Fruit fly (Drosophila melanogaster) whole organism, wandering third instar larva: ENCODE measurements around the gene CG17919.

Experiments used
- Abd-B ChIP-seq: fragments of >200 bp; optimal IDR thresholded peaks from 2 replicates; lab custom pipeline; 2017; ENCODE audit warnings: missing biosample characterization, missing genetic modification characterization
- CG32264 ChIP-seq: fragments of 200-800 bp; sonication (Bioruptor generic); optimal IDR thresholded peaks from 2 replicates; lab custom pipeline; 2016; ENCODE audit warnings: missing biosample characterization, missing genetic modification characterization
- CG9705 ChIP-seq: fragments of 200-800 bp; sonication (Bioruptor generic); optimal IDR thresholded peaks from 2 replicates; lab custom pipeline; 2018; ENCODE audit warnings: missing biosample characterization, mild to moderate bottlenecking, missing genetic modification characterization
- CrebA ChIP-seq: fragments of 200-800 bp; sonication (Bioruptor generic); optimal IDR thresholded peaks from 2 replicates; lab custom pipeline; 2016; ENCODE audit warnings: missing biosample characterization, mild to moderate bottlenecking, missing genetic modification characterization, borderline replicate concordance
- Dfd ChIP-seq: fragments of >200 bp; optimal IDR thresholded peaks from 2 replicates; lab custom pipeline; 2017; ENCODE audit warnings: missing biosample characterization, missing genetic modification characterization
- GATAd ChIP-seq: sonication (Bioruptor generic); optimal IDR thresholded peaks from 2 replicates; lab custom pipeline; 2016; ENCODE audit warnings: missing biosample characterization, missing genetic modification characterization
- HLH106 ChIP-seq: fragments of 200-800 bp; optimal IDR thresholded peaks from 3 replicates; lab custom pipeline; 2019; ENCODE audit warnings: missing biosample characterization, mild to moderate bottlenecking, missing genetic modification characterization, moderate library complexity
- Hnf4 ChIP-seq: fragments of 200-800 bp; sonication (Bioruptor generic); optimal IDR thresholded peaks from 2 replicates; lab custom pipeline; 2016; ENCODE audit warnings: missing biosample characterization, mild to moderate bottlenecking, missing genetic modification characterization
- Hr78 ChIP-seq: fragments of >200 bp; optimal IDR thresholded peaks from 2 replicates; lab custom pipeline; 2017; ENCODE audit warnings: missing biosample characterization, missing genetic modification characterization
- Hr83 ChIP-seq: fragments of 200-300 bp; sonication (Bioruptor generic); optimal IDR thresholded peaks from 2 replicates; lab custom pipeline; 2016; ENCODE audit warnings: missing biosample characterization, mild to moderate bottlenecking, missing genetic modification characterization, moderate library complexity; ENCODE audit not compliant: poor library complexity, severe bottlenecking
- Jra ChIP-seq: sonication (Bioruptor generic); optimal IDR thresholded peaks from 2 replicates; lab custom pipeline; 2016; ENCODE audit warnings: missing biosample characterization, missing genetic modification characterization
- Mio ChIP-seq: sonication (Bioruptor generic); optimal IDR thresholded peaks from 2 replicates; lab custom pipeline; 2016; ENCODE audit warnings: missing biosample characterization, missing genetic modification characterization
- Myc ChIP-seq: fragments of >200 bp; optimal IDR thresholded peaks from 2 replicates; lab custom pipeline; 2017
- N ChIP-seq: fragments of >200 bp; optimal IDR thresholded peaks from 2 replicates; lab custom pipeline; 2018; ENCODE audit warnings: missing biosample characterization, missing external identifiers, missing genetic modification characterization
- OdsH ChIP-seq: fragments of 200-800 bp; sonication (Bioruptor generic); optimal IDR thresholded peaks from 2 replicates; lab custom pipeline; 2016; ENCODE audit warnings: missing biosample characterization, mild to moderate bottlenecking, missing genetic modification characterization
- Rel ChIP-seq, 2 experiments: fragments of 200-800 bp; sonication (Bioruptor generic) in 1 of 2; optimal IDR thresholded peaks; 2 replicates in 1 of 2; 3 replicates in 1 of 2; lab custom pipeline; 2016 to 2019; ENCODE audit warnings: mild to moderate bottlenecking in 2 of 2, missing biosample characterization in 2 of 2, missing genetic modification characterization in 2 of 2, moderate library complexity in 1 of 2
- Vsx2 ChIP-seq: fragments of 200-300, 225-300 bp; sonication (Bioruptor generic); optimal IDR thresholded peaks from 2 replicates; lab custom pipeline; 2018; ENCODE audit warnings: missing biosample characterization, missing genetic modification characterization; ENCODE audit not compliant: partially characterized antibody
- br ChIP-seq: fragments of 200-800 bp; sonication (Bioruptor generic); optimal IDR thresholded peaks from 2 replicates; lab custom pipeline; 2016; ENCODE audit warnings: missing biosample characterization, missing genetic modification characterization
- brk ChIP-seq: fragments of 200-800 bp; sonication (Bioruptor generic); optimal IDR thresholded peaks from 2 replicates; lab custom pipeline; 2016; ENCODE audit warnings: missing biosample characterization, mild to moderate bottlenecking, missing genetic modification characterization
- dl ChIP-seq, 2 experiments: fragments of 175-275, 200-275 bp in 1 of 2; fragments of 200-275 bp in 1 of 2; sonication (Bioruptor generic); optimal IDR thresholded peaks; lab custom pipeline; 2018; ENCODE audit warnings: mild to moderate bottlenecking in 2 of 2, missing biosample characterization in 2 of 2, missing genetic modification characterization in 2 of 2, moderate library complexity in 2 of 2; ENCODE audit not compliant: partially characterized antibody in 2 of 2, insufficient read depth in 1 of 2
- dmrt93B ChIP-seq: fragments of 200-800 bp; sonication (Bioruptor generic); optimal IDR thresholded peaks from 2 replicates; lab custom pipeline; 2018; ENCODE audit warnings: missing biosample characterization, mild to moderate bottlenecking, missing genetic modification characterization
- dsf ChIP-seq: sonication (Bioruptor generic); optimal IDR thresholded peaks from 2 replicates; lab custom pipeline; 2016; ENCODE audit warnings: missing biosample characterization, missing genetic modification characterization, borderline replicate concordance
- ey ChIP-seq: fragments of 200-800 bp; sonication (Bioruptor generic); optimal IDR thresholded peaks from 2 replicates; lab custom pipeline; 2016; ENCODE audit warnings: missing biosample characterization, missing genetic modification characterization
- fru ChIP-seq: fragments of 200-800 bp; sonication (Bioruptor generic); optimal IDR thresholded peaks from 3 replicates; lab custom pipeline; 2016; ENCODE audit warnings: missing biosample characterization, mild to moderate bottlenecking, missing genetic modification characterization
- jim ChIP-seq: fragments of 175-275, 200-325 bp; sonication (Bioruptor generic); optimal IDR thresholded peaks from 2 replicates; lab custom pipeline; 2016; ENCODE audit warnings: missing biosample characterization, mild to moderate bottlenecking, missing genetic modification characterization
- pan ChIP-seq: fragments of >200 bp; optimal IDR thresholded peaks from 2 replicates; lab custom pipeline; 2017
- psq ChIP-seq: fragments of 200-800 bp; sonication (Bioruptor generic); optimal IDR thresholded peaks from 3 replicates; lab custom pipeline; 2017; ENCODE audit warnings: missing biosample characterization, mild to moderate bottlenecking, missing genetic modification characterization, moderate library complexity
- rgr ChIP-seq: fragments of 200-800 bp; sonication (Bioruptor generic); optimal IDR thresholded peaks from 3 replicates; lab custom pipeline; 2016; ENCODE audit warnings: missing biosample characterization, mild to moderate bottlenecking, missing genetic modification characterization
- sage ChIP-seq: fragments of 200-800 bp; sonication (Bioruptor generic); optimal IDR thresholded peaks from 2 replicates; lab custom pipeline; 2016; ENCODE audit warnings: missing biosample characterization, mild to moderate bottlenecking, missing genetic modification characterization
- sv ChIP-seq: fragments of 200-800 bp; sonication (Bioruptor generic); optimal IDR thresholded peaks from 3 replicates; lab custom pipeline; 2016; ENCODE audit warnings: missing biosample characterization, missing genetic modification characterization
- tai ChIP-seq: sonication (Bioruptor generic); optimal IDR thresholded peaks from 2 replicates; lab custom pipeline; 2016; ENCODE audit warnings: missing biosample characterization, missing genetic modification characterization
- usp ChIP-seq: fragments of >200 bp; optimal IDR thresholded peaks from 2 replicates; lab custom pipeline; 2017; ENCODE audit warnings: missing biosample characterization, missing genetic modification characterization

Gene CG17919

dm6 chr3R:6373512-6374306 is 29.9 kb downstream of the CG17919 start (continued):
- TF ChIP-seq dl (GFP tag; optimal IDR thresholded peaks at IDR 0.05; lab: Kevin White, UChicago; ENCODE audit: insufficient read depth in 1 of 2, partially characterized antibody in 2 of 2) (no peak), N (GFP tag; lab: Kevin White, UChicago) (no peak), rgr (GFP tag; lab: Kevin White, UChicago) (peak; percentile 39), Myc (lab: Kevin White, UChicago) (no peak), ey (GFP tag; lab: Kevin White, UChicago) (peak; percentile 37), dsf (GFP tag; lab: Kevin White, UChicago) (peak; percentile 36)

dm6 chr3R:6374307-6374574 is 30.4 kb downstream of the CG17919 start, which contains the start of gene CG42564:
CG42564 (plus strand) TSS chr3R:6374475.
- TF ChIP-seq Vsx2 (GFP tag; lab: Kevin White, UChicago) (no peak), brk (no peak), dl (GFP tag; optimal IDR thresholded peaks at IDR 0.05; lab: Kevin White, UChicago; ENCODE audit: insufficient read depth in 1 of 2, partially characterized antibody in 2 of 2) (no peak), pan (no peak), N (GFP tag; lab: Kevin White, UChicago) (no peak), GATAd (no peak), OdsH (GFP tag; lab: Kevin White, UChicago) (no peak), CrebA (GFP tag; lab: Kevin White, UChicago) (no peak), CG9705 (GFP tag; lab: Kevin White, UChicago) (no peak)

- TF ChIP-seq Jra (GFP tag; lab: Kevin White, UChicago), result no peak
- TF ChIP-seq fru (GFP tag; lab: Kevin White, UChicago), result no peak
- TF ChIP-seq Vsx2 (GFP tag; lab: Kevin White, UChicago), result no peak
- no peak for TF ChIP-seq Hr78
- no peak for TF ChIP-seq Abd-B (GFP tag; lab: Kevin White, UChicago)
- no peak for TF ChIP-seq N (GFP tag; lab: Kevin White, UChicago)
- no peak for TF ChIP-seq Mio (GFP tag; lab: Kevin White, UChicago)
- no peak for TF ChIP-seq dmrt93B (GFP tag; lab: Kevin White, UChicago)
- TF ChIP-seq CrebA (GFP tag; lab: Kevin White, UChicago), result no peak
- TF ChIP-seq Hr83 (GFP tag; lab: Kevin White, UChicago), result no peak
- TF ChIP-seq tai (GFP tag; lab: Kevin White, UChicago), result no peak
- TF ChIP-seq OdsH (GFP tag; lab: Kevin White, UChicago), result no peak
- TF ChIP-seq Dfd (GFP tag; lab: Kevin White, UChicago), result no peak
- no peak for TF ChIP-seq Rel (GFP tag; optimal IDR thresholded peaks at IDR 0.05; lab: Kevin White, UChicago)
- no peak for TF ChIP-seq Rel (tag; optimal IDR thresholded peaks at IDR 0.05; lab: Kevin White, UChicago)
- TF ChIP-seq, all 38 proteins: peak for 0
Measured at dm6 chr3R:6375944-6376343, 32.1 kb downstream of the CG17919 start, which contains the start of gene CRAT. CRAT (minus strand) TSS chr3R:6376044.

- no peak for TF ChIP-seq psq
- TF ChIP-seq Jra (GFP tag; lab: Kevin White, UChicago), result no peak
- no peak for TF ChIP-seq sv (GFP tag; lab: Kevin White, UChicago)
- TF ChIP-seq ey (GFP tag; lab: Kevin White, UChicago), result no peak
- TF ChIP-seq Vsx2 (GFP tag; lab: Kevin White, UChicago), result no peak
- TF ChIP-seq usp (GFP tag; lab: Kevin White, UChicago), result no peak
- TF ChIP-seq sage (GFP tag; lab: Kevin White, UChicago), result no peak
- TF ChIP-seq br (GFP tag; lab: Kevin White, UChicago), result no peak
- no peak for TF ChIP-seq Myc (lab: Kevin White, UChicago)
- TF ChIP-seq HLH106, result no peak
- TF ChIP-seq CG32264 (GFP tag; lab: Kevin White, UChicago), result no peak
- no peak for TF ChIP-seq Hnf4 (GFP tag; lab: Kevin White, UChicago)
- no peak for TF ChIP-seq jim
- TF ChIP-seq Abd-B (GFP tag; lab: Kevin White, UChicago), result no peak
- TF ChIP-seq, all 38 proteins: peak for 0
Measured at dm6 chr3R:6377497-6377896, 33.7 kb downstream of the CG17919 start, which contains the start of gene CG42537. CG42537 (plus strand) TSS chr3R:6377797.
